Worm (Caenorhabditis elegans) whole organism, L2 larva: Measurements from ENCODE around the gene C09E7.4.

ENCODE experiments used
- Y55F3AM.14 ChIP-seq: fragments of 200-800 bp; sonication (Bioruptor generic); optimal IDR thresholded peaks from 2 replicates; lab custom pipeline; 2018; ENCODE audit warnings: mild to moderate bottlenecking, missing genetic modification characterization, missing compliant biosample characterization
- ama-1 ChIP-seq: fragments of 150-350 bp; optimal IDR thresholded peaks from 2 replicates; lab custom pipeline; 2018; ENCODE audit warnings: inconsistent platforms
- elt-3 ChIP-seq: sonication (generic microtip); optimal IDR thresholded peaks from 2 replicates; lab custom pipeline; 2017; ENCODE audit warnings: missing biosample characterization, missing genetic modification characterization
- lin-11 ChIP-seq: fragments of 150-350 bp; sonication (generic microtip); optimal IDR thresholded peaks from 2 replicates; lab custom pipeline; 2014; ENCODE audit warnings: missing biosample characterization, missing genetic modification characterization, inconsistent platforms, mixed read lengths
- mab-5 ChIP-seq: fragments of 150-350 bp; optimal IDR thresholded peaks from 2 replicates; lab custom pipeline; 2014; ENCODE audit warnings: missing biosample characterization, missing genetic modification characterization
- nhr-12 ChIP-seq: fragments of 150-350 bp; optimal IDR thresholded peaks from 2 replicates; lab custom pipeline; 2014; ENCODE audit warnings: missing biosample characterization, missing genetic modification characterization
- nhr-25 ChIP-seq: fragments of 150-350 bp; sonication (generic microtip); optimal IDR thresholded peaks from 3 replicates; lab custom pipeline; 2014; ENCODE audit warnings: missing biosample characterization, missing genetic modification characterization
- sma-9 ChIP-seq, 2 experiments: fragments of 150-350 bp in 1 of 2; sonication (generic microtip) in 1 of 2; optimal IDR thresholded peaks; 2 replicates each; lab custom pipeline; 2014 to 2016; ENCODE audit warnings: missing genetic modification characterization in 2 of 2, mild to moderate bottlenecking in 1 of 2, missing biosample characterization in 1 of 2, missing compliant biosample characterization in 1 of 2, missing genetic modification reagents in 1 of 2, moderate library complexity in 1 of 2
- snpc-4 ChIP-seq: fragments of 150-350 bp; optimal IDR thresholded peaks from 2 replicates; lab custom pipeline; 2014; ENCODE audit warnings: missing biosample characterization, missing genetic modification characterization
- ztf-11 ChIP-seq: sonication (generic microtip); optimal IDR thresholded peaks from 2 replicates; lab custom pipeline; 2017; ENCODE audit warnings: missing biosample characterization, missing genetic modification characterization

ce11 chrIII:6581585-6581984 lies 44.8 kb upstream of the C09E7.4 start, which contains the start of gene acr-21:
- TF ChIP-seq snpc-4 (tag; lab: Kevin White, UChicago) (no peak), nhr-12 (tag; lab: Kevin White, UChicago) (no peak), ama-1 (no peak), nhr-25 (tag; lab: Kevin White, UChicago) (no peak), sma-9 (GFP tag; optimal IDR thresholded peaks at IDR 0.05; lab: Kevin White, UChicago) (no peak), sma-9 (tag; optimal IDR thresholded peaks at IDR 0.05; lab: Kevin White, UChicago) (no peak), lin-11 (tag; lab: Kevin White, UChicago) (no peak), Y55F3AM.14 (GFP tag; lab: Kevin White, UChicago) (no peak), ztf-11 (tag; lab: Kevin White, UChicago) (no peak), mab-5 (no peak), elt-3 (tag; lab: Kevin White, UChicago) (no peak)
